Fruit fly (Drosophila melanogaster): ENCODE results near the gene CG7142.

- no peak for TF ChIP-seq CG4854 (GFP tag; optimal IDR thresholded peaks at IDR 0.05)
- no peak for TF ChIP-seq Med (GFP tag)
- no peak for TF ChIP-seq pfk (GFP tag; optimal IDR thresholded peaks at IDR 0.05)
- TF ChIP-seq CG10543 (GFP tag; optimal IDR thresholded peaks at IDR 0.05): no peak
- TF ChIP-seq sens (GFP tag): no peak
- no peak for TF ChIP-seq CG2116 (GFP tag; optimal IDR thresholded peaks at IDR 0.05)
- TF ChIP-seq Fer3 (tag; optimal IDR thresholded peaks at IDR 0.05): no peak
Observed at dm6 chr3R:18291831-18292230, 12.5 kb upstream of the CG7142 start.
